Fruit fly (Drosophila melanogaster) whole organism, embryonic: ENCODE data around the gene mRpL12.

ENCODE experiments used
- Bteb2 ChIP-seq: fragments of 200-800 bp; sonication (Bioruptor generic); optimal IDR thresholded peaks from 2 replicates; lab custom pipeline; 2016; ENCODE audit warnings: missing biosample characterization, missing genetic modification characterization
- CG10565 ChIP-seq: fragments of 200-800 bp; sonication (Bioruptor generic); optimal IDR thresholded peaks from 3 replicates; lab custom pipeline; 2016; ENCODE audit warnings: missing biosample characterization, mild to moderate bottlenecking, missing genetic modification characterization
- CG10959 ChIP-seq: fragments of 200-800 bp; sonication (Bioruptor generic); IDR thresholded peaks from 2 replicates; pipeline ENCODE4 v1.3.6; 2022; ENCODE audit warnings: missing biosample characterization, missing genetic modification characterization
- CG11723 ChIP-seq: fragments of 200-800 bp; sonication (Bioruptor generic); optimal IDR thresholded peaks from 2 replicates; lab custom pipeline; 2017; ENCODE audit warnings: missing biosample characterization, mild to moderate bottlenecking, missing genetic modification characterization
- CG12155 ChIP-seq: fragments of 200-800 bp; sonication (Bioruptor generic); optimal IDR thresholded peaks from 3 replicates; lab custom pipeline; 2016; ENCODE audit warnings: missing biosample characterization, missing genetic modification characterization
- CG12219 ChIP-seq: fragments of 200-800 bp; sonication (Bioruptor generic); optimal IDR thresholded peaks from 3 replicates; lab custom pipeline; 2018; ENCODE audit warnings: missing biosample characterization, mild to moderate bottlenecking, missing genetic modification characterization
- CG13894 ChIP-seq: fragments of 200-800 bp; sonication (Bioruptor generic); optimal IDR thresholded peaks from 3 replicates; lab custom pipeline; 2018; ENCODE audit warnings: missing biosample characterization, mild to moderate bottlenecking, missing genetic modification characterization, moderate library complexity
- CG14667 ChIP-seq: fragments of 200-800 bp; sonication (Bioruptor generic); IDR thresholded peaks from 2 replicates; pipeline ENCODE4 v1.3.6; 2022; ENCODE audit warnings: missing biosample characterization, missing genetic modification characterization
- CG14860 ChIP-seq: fragments of 200-800 bp; sonication (Bioruptor generic); IDR thresholded peaks from 3 replicates; pipeline ENCODE4 v1.3.6; 2022; ENCODE audit warnings: missing biosample characterization, missing genetic modification characterization; ENCODE audit not compliant: partially characterized antibody
- CG1603 ChIP-seq: fragments of 200-800 bp; sonication (Bioruptor generic); optimal IDR thresholded peaks from 2 replicates; lab custom pipeline; 2019; ENCODE audit warnings: missing biosample characterization, mild to moderate bottlenecking, missing genetic modification characterization, moderate library complexity
- CG17829 ChIP-seq: fragments of 200-800 bp; optimal IDR thresholded peaks from 2 replicates; lab custom pipeline; 2019; ENCODE audit warnings: missing biosample characterization, mild to moderate bottlenecking, missing genetic modification characterization, moderate library complexity
- CG1832 ChIP-seq: fragments of 200-800 bp; sonication (Bioruptor generic); optimal IDR thresholded peaks from 2 replicates; lab custom pipeline; 2017; ENCODE audit warnings: missing biosample characterization, mild to moderate bottlenecking, missing genetic modification characterization, inconsistent platforms
- CG18599 ChIP-seq: fragments of 200-800 bp; sonication (Bioruptor generic); optimal IDR thresholded peaks from 3 replicates; lab custom pipeline; 2017; ENCODE audit warnings: missing biosample characterization, missing genetic modification characterization, mild to moderate bottlenecking, moderate library complexity, missing genetic modification reagents
- CG31365 ChIP-seq: fragments of 200-800 bp; sonication (Bioruptor generic); optimal IDR thresholded peaks from 2 replicates; lab custom pipeline; 2018; ENCODE audit warnings: missing biosample characterization, mild to moderate bottlenecking, missing genetic modification characterization
- CG33557 ChIP-seq: fragments of 200-800 bp; sonication (Bioruptor generic); optimal IDR thresholded peaks from 2 replicates; lab custom pipeline; 2019; ENCODE audit warnings: missing biosample characterization, mild to moderate bottlenecking, missing genetic modification characterization, moderate library complexity
- CG4617 ChIP-seq: fragments of 200-800 bp; sonication (Bioruptor generic); optimal IDR thresholded peaks from 3 replicates; lab custom pipeline; 2016; ENCODE audit warnings: missing biosample characterization, missing genetic modification characterization, borderline replicate concordance
- CG6254 ChIP-seq: fragments of 200-800 bp; sonication (Bioruptor generic); optimal IDR thresholded peaks from 3 replicates; lab custom pipeline; 2017; ENCODE audit warnings: mild to moderate bottlenecking, missing biosample characterization, missing genetic modification reagents, missing genetic modification characterization
- CG7357 ChIP-seq: fragments of 200-800 bp; sonication (Bioruptor generic); IDR thresholded peaks from 3 replicates; pipeline ENCODE4 v1.3.6; 2022; ENCODE audit warnings: missing biosample characterization, missing genetic modification characterization
- CHES-1-like ChIP-seq: fragments of 200-800 bp; sonication (Bioruptor generic); optimal IDR thresholded peaks from 2 replicates; lab custom pipeline; 2016; ENCODE audit warnings: missing biosample characterization, missing genetic modification characterization
- D ChIP-seq, 2 experiments: fragments of 200-800 bp in 1 of 2; fragments of >200 bp in 1 of 2; sonication (Bioruptor generic) in 1 of 2; optimal IDR thresholded peaks; 2 replicates in 1 of 2; 3 replicates in 1 of 2; lab custom pipeline; 2017; ENCODE audit warnings: mild to moderate bottlenecking in 1 of 2, missing biosample characterization in 1 of 2, missing genetic modification characterization in 1 of 2, missing genetic modification reagents in 1 of 2
- Dp ChIP-seq: fragments of 200-800 bp; sonication (Bioruptor generic); optimal IDR thresholded peaks from 2 replicates; lab custom pipeline; 2018; ENCODE audit warnings: missing biosample characterization, mild to moderate bottlenecking, missing genetic modification characterization, moderate library complexity
- E2f2 ChIP-seq: fragments of 200-800 bp; sonication (Bioruptor generic); IDR thresholded peaks from 2 replicates; pipeline ENCODE4 v1.3.6; 2022; ENCODE audit warnings: missing biosample characterization, missing genetic modification characterization
- Hmr ChIP-seq: fragments of 200-800 bp; sonication (Bioruptor generic); optimal IDR thresholded peaks from 3 replicates; lab custom pipeline; 2017; ENCODE audit warnings: mild to moderate bottlenecking, missing biosample characterization, missing genetic modification reagents, missing genetic modification characterization
- MBD-R2 ChIP-seq: fragments of 200-800 bp; sonication (Bioruptor generic); IDR thresholded peaks from 2 replicates; pipeline ENCODE4 v1.3.6; 2022; ENCODE audit warnings: missing biosample characterization, missing genetic modification characterization
- NC2β ChIP-seq: fragments of 200-800 bp; sonication (Bioruptor generic); optimal IDR thresholded peaks from 2 replicates; lab custom pipeline; 2016; ENCODE audit warnings: missing biosample characterization, missing genetic modification characterization
- Pdp1 ChIP-seq, 2 experiments: fragments of 200-800 bp; sonication (Bioruptor generic); optimal IDR thresholded peaks; 3 replicates each; lab custom pipeline; 2016; ENCODE audit warnings: missing biosample characterization in 2 of 2, missing genetic modification characterization in 2 of 2, mild to moderate bottlenecking in 1 of 2, moderate library complexity in 1 of 2
- Side ChIP-seq: fragments of 200-800 bp; sonication (Bioruptor generic); optimal IDR thresholded peaks from 2 replicates; lab custom pipeline; 2016; ENCODE audit warnings: missing biosample characterization, missing genetic modification characterization
- TFAM ChIP-seq: fragments of 200-800 bp; sonication (Bioruptor generic); optimal IDR thresholded peaks from 2 replicates; lab custom pipeline; 2017; ENCODE audit warnings: missing biosample characterization, missing genetic modification characterization, inconsistent platforms
- YL-1 ChIP-seq: fragments of 200-800 bp; sonication (Bioruptor generic); optimal IDR thresholded peaks from 3 replicates; lab custom pipeline; 2017; ENCODE audit warnings: missing biosample characterization, mild to moderate bottlenecking, missing genetic modification characterization
- al ChIP-seq: fragments of 200-800 bp; sonication (Bioruptor generic); IDR thresholded peaks from 2 replicates; pipeline ENCODE4 v1.3.6; 2022; ENCODE audit warnings: missing biosample characterization, missing genetic modification characterization
- bowl ChIP-seq: fragments of 200-800 bp; sonication (Bioruptor generic); IDR thresholded peaks from 2 replicates; pipeline ENCODE4 v1.3.6; 2022; ENCODE audit warnings: missing biosample characterization, missing genetic modification characterization
- chinmo ChIP-seq: fragments of 200-800 bp; sonication (Bioruptor generic); IDR thresholded peaks from 4 replicates; pipeline ENCODE4 v1.3.6; 2022; ENCODE audit warnings: missing biosample characterization, missing genetic modification characterization; ENCODE audit not compliant: partially characterized antibody
- crc ChIP-seq: fragments of 200-800 bp; sonication (Bioruptor generic); optimal IDR thresholded peaks from 2 replicates; lab custom pipeline; 2016; ENCODE audit warnings: missing biosample characterization, missing genetic modification characterization
- crp ChIP-seq, 2 experiments: fragments of 200-800 bp; sonication (Bioruptor generic); optimal IDR thresholded peaks; 2 replicates in 1 of 2; 3 replicates in 1 of 2; lab custom pipeline; 2017; ENCODE audit warnings: missing biosample characterization in 2 of 2, missing genetic modification characterization in 2 of 2, mild to moderate bottlenecking in 1 of 2, moderate library complexity in 1 of 2
- da ChIP-seq: fragments of 200-800 bp; sonication (Bioruptor generic); optimal IDR thresholded peaks from 2 replicates; lab custom pipeline; 2016; ENCODE audit warnings: missing biosample characterization, missing genetic modification characterization
- dysf ChIP-seq: fragments of 200-800 bp; sonication (Bioruptor generic); IDR thresholded peaks from 3 replicates; pipeline ENCODE4 v1.3.6; 2022; ENCODE audit warnings: missing biosample characterization, missing genetic modification characterization
- ewg ChIP-seq: fragments of 200-800 bp; sonication (Bioruptor generic); optimal IDR thresholded peaks from 3 replicates; lab custom pipeline; 2017; ENCODE audit warnings: mild to moderate bottlenecking, missing biosample characterization, missing genetic modification reagents, missing genetic modification characterization
- fd64A ChIP-seq: fragments of 200-800 bp; sonication (Bioruptor generic); optimal IDR thresholded peaks from 3 replicates; lab custom pipeline; 2018; ENCODE audit warnings: missing biosample characterization, mild to moderate bottlenecking, missing genetic modification characterization
- ham ChIP-seq: fragments of 200-800 bp; sonication (Bioruptor generic); IDR thresholded peaks from 2 replicates; pipeline ENCODE4 v1.3.6; 2022; ENCODE audit warnings: missing biosample characterization, missing genetic modification characterization
- pita ChIP-seq: fragments of 200-800 bp; sonication (Bioruptor generic); optimal IDR thresholded peaks from 2 replicates; lab custom pipeline; 2017; ENCODE audit warnings: missing biosample characterization, mild to moderate bottlenecking, missing genetic modification characterization
- pnt ChIP-seq: fragments of 200-800 bp; sonication (Bioruptor generic); optimal IDR thresholded peaks from 3 replicates; lab custom pipeline; 2016; ENCODE audit warnings: missing biosample characterization, missing genetic modification characterization
- pzg ChIP-seq: fragments of 200-800 bp; sonication (Bioruptor generic); optimal IDR thresholded peaks from 3 replicates; lab custom pipeline; 2018; ENCODE audit warnings: missing biosample characterization, mild to moderate bottlenecking, missing genetic modification characterization, moderate library complexity
- sens-2 ChIP-seq: fragments of 200-800 bp; sonication (Bioruptor generic); IDR thresholded peaks from 2 replicates; pipeline ENCODE4 v1.3.6; 2022; ENCODE audit warnings: missing biosample characterization, missing genetic modification characterization
- so ChIP-seq: fragments of 200-800 bp; sonication (Bioruptor generic); IDR thresholded peaks from 3 replicates; pipeline ENCODE4 v1.3.6; 2022; ENCODE audit warnings: missing biosample characterization, missing genetic modification characterization
- sr ChIP-seq: fragments of 200-800 bp; sonication (Bioruptor generic); IDR thresholded peaks from 3 replicates; pipeline ENCODE4 v1.3.6; 2022; ENCODE audit warnings: missing biosample characterization, missing genetic modification characterization
- tio ChIP-seq: fragments of 200-800 bp; sonication (Bioruptor generic); optimal IDR thresholded peaks from 2 replicates; lab custom pipeline; 2017; ENCODE audit warnings: missing biosample characterization, missing genetic modification characterization, inconsistent platforms
- unc-4 ChIP-seq: fragments of 200-800 bp; sonication (Bioruptor generic); IDR thresholded peaks from 2 replicates; pipeline ENCODE4 v1.3.6; 2022; ENCODE audit warnings: missing biosample characterization, missing genetic modification characterization; ENCODE audit not compliant: partially characterized antibody
- vvl ChIP-seq: fragments of 200-800 bp; sonication (Bioruptor generic); IDR thresholded peaks from 2 replicates; pipeline ENCODE4 v1.3.6; 2022; ENCODE audit warnings: missing biosample characterization, missing genetic modification characterization

Gene mRpL12

DNA sequence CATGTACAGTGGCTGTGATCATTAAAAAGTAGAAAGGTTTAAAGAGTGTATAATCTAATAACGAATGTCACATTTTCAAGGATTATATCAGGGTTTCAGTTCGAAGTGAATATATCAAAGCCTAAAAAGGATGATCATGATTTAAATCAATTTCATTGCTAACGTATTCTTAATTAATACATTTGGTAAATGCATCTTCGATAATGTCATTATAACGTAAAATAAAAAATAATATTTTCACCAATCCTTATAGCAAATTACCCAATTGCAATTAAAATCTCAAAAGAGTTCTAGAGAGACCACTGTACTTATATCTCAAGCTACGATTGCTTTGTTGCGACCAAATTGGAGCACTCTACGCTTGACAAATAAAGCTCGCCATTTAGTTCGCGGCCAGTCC, 25.5 kb downstream of the mRpL12 start:
- TF ChIP-seq al (GFP tag; lab: Robert Waterston, UW) (no peak), Side (GFP tag; lab: Kevin White, UChicago) (no peak), CG11723 (GFP tag; lab: Kevin White, UChicago) (no peak), CG31365 (tag; lab: Kevin White, UChicago) (no peak), CG13894 (tag; lab: Kevin White, UChicago) (no peak), CG14860 (no peak), YL-1 (GFP tag; lab: Kevin White, UChicago) (no peak), CG10565 (GFP tag; lab: Kevin White, UChicago) (no peak), chinmo (GFP tag; lab: Robert Waterston, UW) (no peak), pnt (GFP tag; lab: Kevin White, UChicago) (no peak), Hmr (GFP tag; lab: Kevin White, UChicago) (no peak), TFAM (no peak), NC2β (GFP tag; lab: Kevin White, UChicago) (no peak), CG4617 (GFP tag; lab: Kevin White, UChicago) (no peak), Bteb2 (GFP tag; lab: Kevin White, UChicago) (no peak), pita (GFP tag; lab: Kevin White, UChicago) (no peak), ewg (no peak), CG1603 (no peak), bowl (GFP tag; lab: Robert Waterston, UW) (no peak), so (GFP tag; lab: Robert Waterston, UW) (no peak)

DNA sequence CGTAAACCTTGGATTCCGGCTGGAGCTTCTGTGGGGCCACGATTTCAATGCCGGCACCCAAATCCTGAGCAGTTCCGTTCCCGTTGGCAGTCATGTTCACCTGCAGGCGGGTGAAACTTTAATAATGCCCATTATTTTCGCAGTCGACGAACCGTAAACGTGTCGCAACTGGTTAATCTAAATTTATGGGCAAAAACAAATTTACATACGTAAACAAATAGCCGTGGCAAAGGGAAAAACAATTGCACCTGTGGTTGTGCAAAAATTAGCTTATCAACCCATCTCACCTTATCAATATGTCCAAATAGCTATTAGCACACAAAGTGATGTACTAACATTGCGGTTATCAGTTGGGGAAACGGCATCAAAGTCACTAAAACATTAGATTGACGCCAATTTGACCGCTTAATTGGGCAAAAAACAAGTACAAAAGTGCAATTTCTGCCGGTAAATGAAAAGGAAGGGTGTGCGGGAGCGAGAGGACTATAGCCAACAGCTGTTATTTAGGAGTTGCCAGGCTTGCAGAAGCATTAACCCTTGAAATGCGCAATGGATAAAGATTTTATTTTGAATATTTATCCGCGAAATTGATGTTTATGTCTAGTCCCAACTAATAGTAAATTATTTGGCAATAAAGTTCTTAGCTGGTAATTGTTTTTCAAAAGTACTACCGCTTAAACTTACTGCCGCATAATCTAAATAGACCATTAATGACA, 28.7 kb downstream of the mRpL12 start:
- TF ChIP-seq Dp (peak; percentile 47), MBD-R2 (GFP tag; lab: Robert Waterston, UW) (peak; percentile 37; the same call in 1 of the 2 replicates), CG1832 (GFP tag; lab: Kevin White, UChicago) (peak; percentile 4), CG7357 (GFP tag; lab: Robert Waterston, UW) (no peak), pzg (GFP tag; lab: Kevin White, UChicago) (peak; percentile 6), CG12155 (GFP tag; lab: Kevin White, UChicago) (no peak), CG12219 (GFP tag; lab: Kevin White, UChicago) (no peak), E2f2 (GFP tag; lab: Robert Waterston, UW) (peak; percentile 48), sr (no peak), unc-4 (GFP tag; lab: Robert Waterston, UW) (no peak), crp (GFP tag; optimal IDR thresholded peaks at IDR 0.05; lab: Kevin White, UChicago) (peak; percentile 26 to 82), ewg (peak; percentile 8), CHES-1-like (no peak), sens-2 (GFP tag; lab: Robert Waterston, UW) (no peak), Pdp1 (GFP tag; optimal IDR thresholded peaks at IDR 0.05; lab: Kevin White, UChicago) (no peak), CG10959 (peak; percentile 84)

DNA sequence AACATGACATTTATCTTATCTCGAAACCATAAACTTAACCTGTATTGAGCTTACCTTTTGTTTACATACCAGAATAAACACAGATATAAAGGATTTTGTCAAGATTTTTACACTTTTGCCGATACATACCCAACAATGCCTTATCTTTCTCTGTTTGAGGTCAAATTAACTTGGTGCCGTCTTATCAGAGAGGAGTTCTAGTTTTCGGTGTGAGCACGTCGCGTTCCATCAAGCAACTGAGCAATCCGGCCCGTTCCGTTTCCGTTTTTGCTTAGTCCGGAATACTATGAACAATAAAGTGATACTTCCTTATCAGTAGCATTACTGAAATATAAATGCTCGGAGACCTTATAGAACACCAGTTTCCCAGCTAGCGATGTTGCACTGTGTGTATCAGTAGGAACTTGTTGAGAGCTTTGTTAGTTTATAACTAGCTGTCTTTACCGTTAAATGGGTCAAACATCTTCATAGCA, 29.3 kb downstream of the mRpL12 start, which contains the start of gene Galk:
TSS of gene Galk (minus strand) at position 244 of the 473 bp plus-strand sequence.
- TF ChIP-seq CG33557, result peak; percentile 56
- no peak for TF ChIP-seq CG17829 (tag; lab: Kevin White, UChicago)
- TF ChIP-seq NC2β (GFP tag; lab: Kevin White, UChicago), result no peak
- no peak for TF ChIP-seq crc (GFP tag; lab: Kevin White, UChicago)
- peak; percentile 13 for TF ChIP-seq da (GFP tag; lab: Kevin White, UChicago)
- peak; percentile 69 for TF ChIP-seq dysf
- TF ChIP-seq D (optimal IDR thresholded peaks at IDR 0.05; lab: Kevin White, UChicago), result no peak
- TF ChIP-seq D (GFP tag; optimal IDR thresholded peaks at IDR 0.05; lab: Kevin White, UChicago), result peak; percentile 1
- TF ChIP-seq ham (GFP tag; lab: Robert Waterston, UW), result no peak
- peak; percentile 66 for TF ChIP-seq vvl (GFP tag; lab: Robert Waterston, UW)
- peak; percentile 85 for TF ChIP-seq CG18599 (GFP tag; lab: Kevin White, UChicago)
- no peak for TF ChIP-seq tio (GFP tag; lab: Kevin White, UChicago)
- peak; percentile 83 for TF ChIP-seq fd64A (GFP tag; lab: Kevin White, UChicago)
- TF ChIP-seq CG14667, result peak; percentile 50
- peak; percentile 36 for TF ChIP-seq CG6254 (GFP tag; lab: Kevin White, UChicago)
